Worm (Caenorhabditis elegans) whole organism, early embryonic: ENCODE measurements around the gene D1005.2.

ENCODE experiments used
- B0310.2 ChIP-seq: sonication (generic microtip); optimal IDR thresholded peaks from 2 replicates; lab custom pipeline; 2016; ENCODE audit warnings: mild to moderate bottlenecking, missing genetic modification characterization, missing compliant biosample characterization
- F13C5.2 ChIP-seq: sonication (generic microtip); optimal IDR thresholded peaks from 2 replicates; lab custom pipeline; 2017; ENCODE audit warnings: mild to moderate bottlenecking, missing genetic modification characterization, inconsistent platforms, missing compliant biosample characterization
- aly-1 ChIP-seq: sonication (generic microtip); optimal IDR thresholded peaks from 2 replicates; lab custom pipeline; 2016; ENCODE audit warnings: missing genetic modification characterization, missing compliant biosample characterization
- ama-1 ChIP-seq: fragments of 150-350 bp; optimal IDR thresholded peaks from 2 replicates; lab custom pipeline; 2014
- ceh-13 ChIP-seq: fragments of 200-800 bp; sonication (Bioruptor generic); optimal IDR thresholded peaks from 2 replicates; lab custom pipeline; 2018; ENCODE audit warnings: mild to moderate bottlenecking, missing genetic modification characterization, missing compliant biosample characterization
- ceh-36 ChIP-seq: sonication (generic microtip); optimal IDR thresholded peaks from 2 replicates; lab custom pipeline; 2016; ENCODE audit warnings: missing genetic modification characterization, inconsistent platforms, missing compliant biosample characterization
- ets-7 ChIP-seq: sonication (generic microtip); optimal IDR thresholded peaks from 2 replicates; lab custom pipeline; 2016; ENCODE audit warnings: missing genotype, missing genetic modification characterization, missing compliant biosample characterization
- flt-1 ChIP-seq: fragments of 200-800 bp; sonication (Bioruptor generic); IDR thresholded peaks from 2 replicates; pipeline ENCODE4 v1.3.6; 2022; ENCODE audit warnings: missing genetic modification characterization, missing compliant biosample characterization
- hmbx-1 ChIP-seq: sonication (generic microtip); optimal IDR thresholded peaks from 2 replicates; lab custom pipeline; 2016; ENCODE audit warnings: mild to moderate bottlenecking, missing genetic modification characterization, missing compliant biosample characterization
- hmg-4 ChIP-seq: fragments of 200-800 bp; sonication (Bioruptor generic); optimal IDR thresholded peaks from 2 replicates; lab custom pipeline; 2018; ENCODE audit warnings: mild to moderate bottlenecking, missing genetic modification characterization, missing compliant biosample characterization
- hnd-1 ChIP-seq: sonication (generic microtip); optimal IDR thresholded peaks from 2 replicates; lab custom pipeline; 2016; ENCODE audit warnings: missing genetic modification characterization, missing compliant biosample characterization
- pes-1 ChIP-seq: fragments of 200-800 bp; sonication (Bioruptor generic); IDR thresholded peaks from 2 replicates; pipeline ENCODE4 v1.3.6; 2022; ENCODE audit warnings: missing genetic modification reagents, missing genetic modification characterization, missing compliant biosample characterization
- scrt-1 ChIP-seq: fragments of 200-800 bp; sonication (Bioruptor generic); IDR thresholded peaks from 2 replicates; pipeline ENCODE4 v1.3.6; 2022; ENCODE audit warnings: missing genetic modification characterization, missing compliant biosample characterization
- sea-1 ChIP-seq: fragments of 200-800 bp; sonication (Bioruptor generic); conservative IDR thresholded peaks from 2 replicates; pipeline ENCODE4 v1.3.6; 2022; ENCODE audit warnings: missing genetic modification characterization, missing compliant biosample characterization
- tbx-11 ChIP-seq: fragments of 200-800 bp; sonication (Bioruptor generic); IDR thresholded peaks from 2 replicates; pipeline ENCODE4 v1.3.6; 2022; ENCODE audit warnings: missing genetic modification characterization, missing compliant biosample characterization
- tbx-37 ChIP-seq: fragments of 200-800 bp; sonication (Bioruptor generic); conservative IDR thresholded peaks from 2 replicates; pipeline ENCODE4 v1.3.6; 2022; ENCODE audit warnings: missing genetic modification reagents, missing genetic modification characterization, missing compliant biosample characterization
- tra-4 ChIP-seq: sonication (generic microtip); optimal IDR thresholded peaks from 2 replicates; lab custom pipeline; 2017; ENCODE audit warnings: missing genetic modification characterization, missing compliant biosample characterization

Gene D1005.2

ce11 chrX:1504529-1505080, 45.8 kb downstream of the D1005.2 start:
- TF ChIP-seq hmbx-1 = no peak
- TF ChIP-seq hnd-1 (tag; lab: Kevin White, UChicago) = no peak
- no peak for TF ChIP-seq tbx-37 (GFP tag; lab: Robert Waterston, UW)
- no peak for TF ChIP-seq flt-1 (GFP tag; lab: Robert Waterston, UW)
- no peak for TF ChIP-seq sea-1 (GFP tag; lab: Robert Waterston, UW)
- TF ChIP-seq scrt-1 (GFP tag; lab: Robert Waterston, UW) = no peak
- no peak for TF ChIP-seq B0310.2
- no peak for TF ChIP-seq F13C5.2 (tag; lab: Kevin White, UChicago)
- TF ChIP-seq tbx-11 (GFP tag; lab: Robert Waterston, UW) = no peak
- no peak for TF ChIP-seq ets-7 (tag; lab: Kevin White, UChicago)
- no peak for TF ChIP-seq aly-1 (tag; lab: Kevin White, UChicago)
- no peak for TF ChIP-seq hmg-4 (GFP tag; lab: Kevin White, UChicago)
- TF ChIP-seq pes-1 (GFP tag; lab: Robert Waterston, UW) = no peak
- no peak for TF ChIP-seq tra-4
- no peak for TF ChIP-seq ama-1 (lab: Kevin White, UChicago)
- no peak for TF ChIP-seq ceh-36 (tag; lab: Kevin White, UChicago)

ce11 chrX:1508910-1509309, 50.1 kb downstream of the D1005.2 start:
- 0 out of 2 replicates have a peak, but pooled peaks have one; percentile 17 for TF ChIP-seq sea-1 (GFP tag; lab: Robert Waterston, UW)

ce11 chrX:1512307-1512706, 53.5 kb downstream of the D1005.2 start:
- TF ChIP-seq ceh-13 (GFP tag; lab: Kevin White, UChicago) (no peak), tra-4 (no peak), pes-1 (GFP tag; lab: Robert Waterston, UW) (no peak), aly-1 (tag; lab: Kevin White, UChicago) (no peak), B0310.2 (no peak), scrt-1 (GFP tag; lab: Robert Waterston, UW) (no peak), flt-1 (GFP tag; lab: Robert Waterston, UW) (no peak), hnd-1 (tag; lab: Kevin White, UChicago) (no peak), ets-7 (tag; lab: Kevin White, UChicago) (no peak), F13C5.2 (tag; lab: Kevin White, UChicago) (no peak), ama-1 (lab: Kevin White, UChicago) (no peak), hmg-4 (GFP tag; lab: Kevin White, UChicago) (no peak)
